Fruit fly (Drosophila melanogaster): Measurements from ENCODE around the gene CG17147.
A peak's percentile ranks its signal among the peaks of the same experiment; 100 is the strongest.

Gene CG17147

DNA sequence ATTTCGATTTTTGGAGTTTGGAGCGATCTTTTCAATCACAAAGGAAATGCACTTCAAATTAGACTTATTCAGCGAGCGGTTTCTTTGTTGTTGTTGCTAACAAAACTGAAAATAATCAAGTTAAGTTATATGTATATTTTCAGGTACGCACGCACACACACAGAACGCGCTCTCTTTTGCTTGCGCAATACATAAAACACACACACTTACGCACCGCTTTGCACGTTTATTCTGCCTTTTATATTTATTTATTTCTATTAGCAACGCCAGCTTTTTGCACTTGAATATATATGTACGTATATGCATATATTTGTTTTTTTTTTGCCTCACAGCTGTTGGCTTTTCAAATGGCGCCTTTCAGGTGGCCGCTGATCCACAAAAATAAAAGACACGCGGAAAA lies 26.0 kb upstream of the CG17147 start:
- TF ChIP-seq fd96Ca (GFP tag; IDR thresholded peaks at IDR 0.05) (0 out of 3 replicates have a peak, but pooled peaks have one; percentile 12), D1 (tag; optimal IDR thresholded peaks at IDR 0.05) (no peak)

dm6 chr3L:20198138-20198559 lies 25.6 kb upstream of the CG17147 start, which contains the start of gene CG42674:
Gene CG42674 (minus strand): TSS chr3L:20198317.
- TF ChIP-seq CG9948 (tag; optimal IDR thresholded peaks at IDR 0.05) (no peak), CG34367 (tag; optimal IDR thresholded peaks at IDR 0.05) (no peak), D1 (tag; optimal IDR thresholded peaks at IDR 0.05) (no peak), EcR (GFP tag; optimal IDR thresholded peaks at IDR 0.05) (no peak), CG13204 (GFP tag; optimal IDR thresholded peaks at IDR 0.05) (no peak), rn (GFP tag; IDR thresholded peaks at IDR 0.05) (no peak), CG32121 (GFP tag; IDR thresholded peaks at IDR 0.05) (no peak), Pif1B (GFP tag; optimal IDR thresholded peaks at IDR 0.05) (peak; percentile 30), gl (tag; optimal IDR thresholded peaks at IDR 0.05) (no peak), Ets98B (GFP tag; IDR thresholded peaks at IDR 0.05) (no peak), CG4496 (GFP tag; IDR thresholded peaks at IDR 0.05) (peak; percentile 54; the same call in 1 of the 3 replicates)

- TF ChIP-seq D1 (tag; optimal IDR thresholded peaks at IDR 0.05) (no peak), fd96Ca (GFP tag; IDR thresholded peaks at IDR 0.05) (no peak), CG9948 (tag; optimal IDR thresholded peaks at IDR 0.05) (no peak), Ets98B (GFP tag; IDR thresholded peaks at IDR 0.05) (no peak), CG14655 (GFP tag; optimal IDR thresholded peaks at IDR 0.05) (no peak), rn (GFP tag; IDR thresholded peaks at IDR 0.05) (no peak), CG12605 (GFP tag; IDR thresholded peaks at IDR 0.05) (no peak), gl (tag; optimal IDR thresholded peaks at IDR 0.05) (no peak), CG32121 (GFP tag; IDR thresholded peaks at IDR 0.05) (no peak), CG10348 (GFP tag; IDR thresholded peaks at IDR 0.05) (no peak)
Observed at dm6 chr3L:20199569-20200247, 24.0 kb upstream of the CG17147 start, which contains the start of gene CG42833. Gene CG42833 (plus strand): TSS chr3L:20200093.

DNA sequence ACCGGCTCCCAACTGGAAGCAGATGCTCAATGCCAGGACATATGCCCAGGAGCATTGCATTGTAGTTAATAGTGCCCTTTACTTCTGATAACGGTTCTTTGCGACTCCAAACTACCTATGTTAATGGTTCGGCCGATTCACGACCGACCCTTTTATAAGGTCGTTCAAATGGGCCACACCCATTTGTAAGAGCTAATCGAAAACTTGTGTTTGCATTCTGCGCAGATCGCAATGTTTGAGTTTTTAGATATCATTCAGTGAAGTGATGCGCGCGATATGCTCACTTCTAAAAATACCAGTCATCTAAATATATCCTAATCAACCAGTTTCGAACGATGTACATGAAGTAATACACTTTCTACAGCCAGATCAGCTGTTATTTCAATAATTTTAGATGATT lies 22.2 kb upstream of the CG17147 start, which contains the start of gene obst-F:
Gene obst-F, minus strand, starts transcription at position 101 of the 400 bp plus-strand sequence.
- TF ChIP-seq EcR (GFP tag; optimal IDR thresholded peaks at IDR 0.05) (no peak), CG9948 (tag; optimal IDR thresholded peaks at IDR 0.05) (no peak), D1 (tag; optimal IDR thresholded peaks at IDR 0.05) (no peak), CG34367 (tag; optimal IDR thresholded peaks at IDR 0.05) (no peak), CG4496 (GFP tag; IDR thresholded peaks at IDR 0.05) (no peak), gl (tag; optimal IDR thresholded peaks at IDR 0.05) (no peak), Ets98B (GFP tag; IDR thresholded peaks at IDR 0.05) (no peak), CG12605 (GFP tag; IDR thresholded peaks at IDR 0.05) (no peak), CG13204 (GFP tag; optimal IDR thresholded peaks at IDR 0.05) (no peak), CG15710 (tag; optimal IDR thresholded peaks at IDR 0.05) (no peak), CG10348 (GFP tag; IDR thresholded peaks at IDR 0.05) (no peak), rn (GFP tag; IDR thresholded peaks at IDR 0.05) (no peak), CG14655 (GFP tag; optimal IDR thresholded peaks at IDR 0.05) (no peak), CG32121 (GFP tag; IDR thresholded peaks at IDR 0.05) (no peak), Snoo (tag; optimal IDR thresholded peaks at IDR 0.05) (no peak), CG8159 (tag; optimal IDR thresholded peaks at IDR 0.05) (no peak)

DNA sequence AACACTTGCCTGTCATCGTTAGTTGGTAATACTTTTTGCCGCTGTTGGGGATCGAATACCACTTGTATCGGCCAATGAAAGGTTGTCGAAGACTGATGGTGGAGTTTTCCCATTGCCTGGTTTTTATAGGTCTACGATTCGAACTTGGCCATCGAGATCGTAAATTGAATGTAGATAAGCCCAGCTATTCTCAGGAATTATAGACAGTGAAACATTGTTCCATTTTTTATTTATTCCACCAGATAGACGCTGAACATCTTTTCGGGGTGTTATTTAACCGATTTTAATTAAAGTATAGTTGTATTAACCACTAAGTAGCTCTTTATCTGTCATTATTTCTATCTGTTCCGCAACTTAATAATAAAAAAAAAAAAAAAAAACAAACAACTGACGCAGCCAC lies 20.1 kb upstream of the CG17147 start, which contains the start of gene CG7298:
Gene CG7298, minus strand, starts transcription at position 101 of the 400 bp plus-strand sequence.
- TF ChIP-seq D1 (tag; optimal IDR thresholded peaks at IDR 0.05) (no peak), CG13204 (GFP tag; optimal IDR thresholded peaks at IDR 0.05) (no peak)

- no peak for TF ChIP-seq CG8159 (tag; optimal IDR thresholded peaks at IDR 0.05)
- TF ChIP-seq CG14655 (GFP tag; optimal IDR thresholded peaks at IDR 0.05), result no peak
- no peak for TF ChIP-seq CG17806 (tag; optimal IDR thresholded peaks at IDR 0.05)
- no peak for TF ChIP-seq CG15710 (tag; optimal IDR thresholded peaks at IDR 0.05)
- TF ChIP-seq Pif1B (GFP tag; optimal IDR thresholded peaks at IDR 0.05), result no peak
- no peak for TF ChIP-seq CG12605 (GFP tag; IDR thresholded peaks at IDR 0.05)
- TF ChIP-seq Ets98B (GFP tag; IDR thresholded peaks at IDR 0.05), result no peak
- no peak for TF ChIP-seq CG32121 (GFP tag; IDR thresholded peaks at IDR 0.05)
- TF ChIP-seq CG8301 (tag; optimal IDR thresholded peaks at IDR 0.05), result no peak
- no peak for TF ChIP-seq CG4496 (GFP tag; IDR thresholded peaks at IDR 0.05)
- TF ChIP-seq gl (tag; optimal IDR thresholded peaks at IDR 0.05), result no peak
- no peak for TF ChIP-seq CG9948 (tag; optimal IDR thresholded peaks at IDR 0.05)
- TF ChIP-seq rn (GFP tag; IDR thresholded peaks at IDR 0.05), result no peak
Observed at dm6 chr3L:20205946-20206345, 17.8 kb upstream of the CG17147 start, which contains the start of gene CG7290. Gene CG7290 (minus strand): TSS chr3L:20206046.

- TF ChIP-seq Pif1A (GFP tag; optimal IDR thresholded peaks at IDR 0.05) (no peak), CG34367 (tag; optimal IDR thresholded peaks at IDR 0.05) (no peak), CG9948 (tag; optimal IDR thresholded peaks at IDR 0.05) (no peak), gl (tag; optimal IDR thresholded peaks at IDR 0.05) (no peak), CG13204 (GFP tag; optimal IDR thresholded peaks at IDR 0.05) (no peak), Snoo (tag; optimal IDR thresholded peaks at IDR 0.05) (no peak), CG14655 (GFP tag; optimal IDR thresholded peaks at IDR 0.05) (no peak), Ets98B (GFP tag; IDR thresholded peaks at IDR 0.05) (no peak), fd96Ca (GFP tag; IDR thresholded peaks at IDR 0.05) (no peak), CG17806 (tag; optimal IDR thresholded peaks at IDR 0.05) (no peak), EcR (GFP tag; optimal IDR thresholded peaks at IDR 0.05) (no peak), CG10348 (GFP tag; IDR thresholded peaks at IDR 0.05) (no peak), CG15710 (tag; optimal IDR thresholded peaks at IDR 0.05) (no peak), CG12605 (GFP tag; IDR thresholded peaks at IDR 0.05) (no peak), CG32121 (GFP tag; IDR thresholded peaks at IDR 0.05) (no peak), CG8301 (tag; optimal IDR thresholded peaks at IDR 0.05) (no peak), Pif1B (GFP tag; optimal IDR thresholded peaks at IDR 0.05) (no peak), rn (GFP tag; IDR thresholded peaks at IDR 0.05) (no peak), CG4496 (GFP tag; IDR thresholded peaks at IDR 0.05) (no peak), CG8159 (tag; optimal IDR thresholded peaks at IDR 0.05) (no peak)
Observed at dm6 chr3L:20206950-20207584, 16.7 kb upstream of the CG17147 start, which contains the start of gene CG6996. Gene CG6996 (plus strand): TSS chr3L:20207534.
